Fruit fly (Drosophila melanogaster) whole organism, prepupa: ENCODE results near the gene Atat.

Source experiments
- Blimp-1 ChIP-seq: fragments of 200-800 bp; sonication (Bioruptor generic); optimal IDR thresholded peaks from 3 replicates; lab custom pipeline; 2017; ENCODE audit warnings: missing biosample characterization, missing genetic modification characterization, mild to moderate bottlenecking, moderate library complexity, missing genetic modification reagents
- CG10669 ChIP-seq: fragments of 200-800 bp; sonication (Bioruptor generic); optimal IDR thresholded peaks from 3 replicates; lab custom pipeline; 2018; ENCODE audit warnings: missing biosample characterization, mild to moderate bottlenecking, missing genetic modification characterization, moderate library complexity
- CG11294 ChIP-seq: fragments of 200-800 bp; sonication (Bioruptor generic); IDR thresholded peaks from 2 replicates; pipeline ENCODE4 v1.3.6; 2022; ENCODE audit warnings: missing biosample characterization, missing genetic modification characterization
- CG11762 ChIP-seq: fragments of 200-800 bp; sonication (Bioruptor generic); optimal IDR thresholded peaks from 3 replicates; lab custom pipeline; 2016; ENCODE audit warnings: missing biosample characterization, missing genetic modification characterization; ENCODE audit not compliant: insufficient read depth
- CG11902 ChIP-seq: fragments of 200-800 bp; sonication (Bioruptor generic); optimal IDR thresholded peaks from 3 replicates; lab custom pipeline; 2016; ENCODE audit warnings: missing biosample characterization, missing genetic modification characterization
- CG15336 ChIP-seq: fragments of 200-800 bp; sonication (Bioruptor generic); IDR thresholded peaks from 2 replicates; pipeline ENCODE4 v1.3.6; 2022; ENCODE audit warnings: missing biosample characterization, missing genetic modification characterization
- CG1621 ChIP-seq: fragments of 200-800 bp; sonication (Bioruptor generic); optimal IDR thresholded peaks from 3 replicates; lab custom pipeline; 2018; ENCODE audit warnings: missing biosample characterization, mild to moderate bottlenecking, missing genetic modification characterization
- CG32006 ChIP-seq: fragments of 200-800 bp; sonication (Bioruptor generic); optimal IDR thresholded peaks from 3 replicates; lab custom pipeline; 2017; ENCODE audit warnings: missing biosample characterization, mild to moderate bottlenecking, missing genetic modification characterization
- CG34406 ChIP-seq: fragments of 200-800 bp; sonication (Bioruptor generic); optimal IDR thresholded peaks from 3 replicates; lab custom pipeline; 2016; ENCODE audit warnings: missing biosample characterization, missing genetic modification characterization
- CG4318 ChIP-seq: fragments of 200-800 bp; sonication (Bioruptor generic); optimal IDR thresholded peaks from 3 replicates; lab custom pipeline; 2017; ENCODE audit warnings: missing biosample characterization, mild to moderate bottlenecking, missing genetic modification characterization
- CG6276 ChIP-seq: fragments of 200-800 bp; sonication (Bioruptor generic); optimal IDR thresholded peaks from 2 replicates; lab custom pipeline; 2017; ENCODE audit warnings: missing biosample characterization, mild to moderate bottlenecking, missing genetic modification characterization
- CG6854 ChIP-seq: fragments of 200-800 bp; sonication (Bioruptor generic); optimal IDR thresholded peaks from 2 replicates; lab custom pipeline; 2017; ENCODE audit warnings: missing biosample characterization, mild to moderate bottlenecking, missing genetic modification characterization
- CG8119 ChIP-seq: fragments of 200-800 bp; sonication (Bioruptor generic); IDR thresholded peaks from 3 replicates; pipeline ENCODE4 v1.3.6; 2022; ENCODE audit warnings: missing biosample characterization, missing genetic modification characterization
- CG8319 ChIP-seq: fragments of 200-800 bp; sonication (Bioruptor generic); optimal IDR thresholded peaks from 3 replicates; lab custom pipeline; 2016; ENCODE audit warnings: missing biosample characterization, missing genetic modification characterization
- CG8632 ChIP-seq: fragments of 200-800 bp; sonication (Bioruptor generic); optimal IDR thresholded peaks from 3 replicates; lab custom pipeline; 2016; ENCODE audit warnings: missing biosample characterization, missing genetic modification characterization
- CG9139 ChIP-seq: fragments of 200-800 bp; sonication (Bioruptor generic); optimal IDR thresholded peaks from 3 replicates; lab custom pipeline; 2017; ENCODE audit warnings: missing biosample characterization, mild to moderate bottlenecking, missing genetic modification characterization
- Eip75B ChIP-seq: fragments of 200-800 bp; sonication (Bioruptor generic); optimal IDR thresholded peaks from 3 replicates; lab custom pipeline; 2016; ENCODE audit warnings: missing biosample characterization, missing genetic modification characterization
- Eip78C ChIP-seq: fragments of 200-800 bp; sonication (Bioruptor generic); peaks from one replicate; lab custom pipeline; 2016; ENCODE audit warnings: missing biosample characterization, missing genetic modification characterization
- Ets21C ChIP-seq: fragments of 200-800 bp; sonication (Bioruptor generic); optimal IDR thresholded peaks from 3 replicates; lab custom pipeline; 2016; ENCODE audit warnings: missing biosample characterization, missing genetic modification characterization
- Gug ChIP-seq: fragments of 200-800 bp; sonication (Bioruptor generic); IDR thresholded peaks from 2 replicates; pipeline ENCODE4 v1.3.6; 2022; ENCODE audit warnings: missing biosample characterization, missing genetic modification characterization
- Hr38 ChIP-seq: sonication (Bioruptor generic); optimal IDR thresholded peaks from 2 replicates; lab custom pipeline; 2016; ENCODE audit warnings: missing biosample characterization, missing genetic modification characterization
- Met ChIP-seq: fragments of 200-800 bp; sonication (Bioruptor generic); optimal IDR thresholded peaks from 3 replicates; lab custom pipeline; 2016; ENCODE audit warnings: missing biosample characterization, missing genetic modification characterization
- Smox ChIP-seq: fragments of 200-800 bp; sonication (Bioruptor generic); optimal IDR thresholded peaks from 3 replicates; lab custom pipeline; 2016; ENCODE audit warnings: missing biosample characterization, missing genetic modification characterization
- Sox14 ChIP-seq: fragments of 200-800 bp; sonication (Bioruptor generic); optimal IDR thresholded peaks from 3 replicates; lab custom pipeline; 2016; ENCODE audit warnings: missing biosample characterization, missing genetic modification characterization
- acj6 ChIP-seq: fragments of 200-800 bp; sonication (Bioruptor generic); optimal IDR thresholded peaks from 3 replicates; lab custom pipeline; 2016; ENCODE audit warnings: missing biosample characterization, missing genetic modification characterization
- cyc ChIP-seq: fragments of 200-800 bp; sonication (Bioruptor generic); optimal IDR thresholded peaks from 3 replicates; lab custom pipeline; 2016; ENCODE audit warnings: missing biosample characterization, missing genetic modification characterization
- dac ChIP-seq: fragments of 200-800 bp; sonication (Bioruptor generic); optimal IDR thresholded peaks from 2 replicates; lab custom pipeline; 2017; ENCODE audit warnings: missing biosample characterization, mild to moderate bottlenecking, missing genetic modification characterization
- dsx ChIP-seq: fragments of 200-800 bp; optimal IDR thresholded peaks from 3 replicates; lab custom pipeline; 2019; ENCODE audit warnings: missing biosample characterization, mild to moderate bottlenecking, missing genetic modification characterization, moderate library complexity; ENCODE audit not compliant: poor library complexity, severe bottlenecking
- eg ChIP-seq: fragments of 200-800 bp; sonication (Bioruptor generic); IDR thresholded peaks from 3 replicates; pipeline ENCODE4 v1.3.6; 2022; ENCODE audit warnings: missing biosample characterization, missing genetic modification characterization
- esn ChIP-seq: fragments of 200-800 bp; sonication (Bioruptor generic); optimal IDR thresholded peaks from 2 replicates; lab custom pipeline; 2016; ENCODE audit warnings: missing biosample characterization, mild to moderate bottlenecking, missing genetic modification characterization, moderate library complexity
- fd59A ChIP-seq: fragments of 200-800 bp; sonication (Bioruptor generic); optimal IDR thresholded peaks from 2 replicates; lab custom pipeline; 2017; ENCODE audit warnings: missing biosample characterization, mild to moderate bottlenecking, missing genetic modification characterization, missing genetic modification reagents
- fd85E ChIP-seq: fragments of 200-800 bp; sonication (Bioruptor generic); optimal IDR thresholded peaks from 3 replicates; lab custom pipeline; 2016; ENCODE audit warnings: missing biosample characterization, missing genetic modification characterization
- fkh ChIP-seq: fragments of 200-800 bp; sonication (Bioruptor generic); optimal IDR thresholded peaks from 3 replicates; lab custom pipeline; 2017; ENCODE audit warnings: missing biosample characterization, mild to moderate bottlenecking, missing genetic modification characterization, moderate library complexity
- lz ChIP-seq: fragments of 200-800 bp; sonication (Bioruptor generic); optimal IDR thresholded peaks from 3 replicates; lab custom pipeline; 2016; ENCODE audit warnings: missing biosample characterization, missing genetic modification characterization
- salr ChIP-seq, 2 experiments: fragments of 200-800 bp; sonication (Bioruptor generic); optimal IDR thresholded peaks; 3 replicates each; lab custom pipeline; 2016 to 2018; ENCODE audit warnings: missing biosample characterization in 2 of 2, missing genetic modification characterization in 2 of 2, mild to moderate bottlenecking in 1 of 2
- spab ChIP-seq: fragments of 200-800 bp; sonication (Bioruptor generic); optimal IDR thresholded peaks from 2 replicates; lab custom pipeline; 2017; ENCODE audit warnings: missing biosample characterization, mild to moderate bottlenecking, missing genetic modification characterization, missing genetic modification reagents
- ss ChIP-seq, 2 experiments: fragments of 200-800 bp; sonication (Bioruptor generic); optimal IDR thresholded peaks; 2 replicates in 1 of 2; 3 replicates in 1 of 2; lab custom pipeline; 2017 to 2018; ENCODE audit warnings: mild to moderate bottlenecking in 2 of 2, missing biosample characterization in 2 of 2, missing genetic modification characterization in 2 of 2, moderate library complexity in 1 of 2
- topi ChIP-seq: fragments of 200-800 bp; sonication (Bioruptor generic); optimal IDR thresholded peaks from 3 replicates; lab custom pipeline; 2016; ENCODE audit warnings: missing biosample characterization, missing genetic modification characterization

The Atat gene

DNA sequence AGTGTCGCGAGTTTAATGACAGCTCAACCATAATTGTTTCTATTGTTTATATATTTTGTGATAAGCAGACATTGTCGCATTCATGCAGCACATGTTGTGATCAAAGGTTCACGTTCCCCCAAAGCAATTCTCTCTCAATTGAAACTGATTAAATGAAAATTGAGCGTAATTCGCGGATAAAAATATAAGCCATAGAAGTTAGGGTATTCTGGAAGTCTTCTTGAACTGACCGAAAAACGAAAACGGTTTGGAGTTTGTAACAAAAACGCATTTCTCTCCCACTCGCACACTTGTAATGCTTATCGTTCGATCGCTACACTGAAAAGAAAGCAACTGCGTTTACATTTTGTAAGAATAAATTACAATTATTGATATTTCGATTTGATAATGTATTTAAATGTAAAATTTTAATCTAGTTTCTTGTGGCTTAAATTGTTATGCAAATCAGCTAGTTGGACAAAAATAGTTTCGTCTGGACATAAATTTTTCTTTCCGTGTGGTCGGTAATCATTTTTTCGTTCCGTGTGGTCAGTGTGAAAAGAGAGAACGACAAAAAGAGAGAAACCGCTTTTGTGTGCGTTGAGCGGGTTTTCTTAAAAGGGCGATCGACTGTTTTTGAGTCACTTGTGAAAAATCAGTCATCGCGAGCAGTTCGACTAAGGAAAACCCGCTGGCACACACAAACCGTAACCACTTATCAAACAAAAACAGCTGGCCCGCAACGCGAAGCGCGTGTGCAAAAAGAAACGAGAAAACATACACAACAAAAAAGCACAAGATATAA, 3.7 kb downstream of the Atat start, which contains the start of gene aay (continued):
- peak; percentile 99 for TF ChIP-seq CG32006 (GFP tag; lab: Kevin White, UChicago)
- peak; percentile 99 for TF ChIP-seq CG15336 (GFP tag; lab: Robert Waterston, UW)
- TF ChIP-seq salr (GFP tag; optimal IDR thresholded peaks at IDR 0.05; lab: Kevin White, UChicago) = peak; percentile 95 to 96
- TF ChIP-seq CG8632 (GFP tag; lab: Kevin White, UChicago) = peak; percentile 99
- TF ChIP-seq Eip75B (GFP tag; lab: Kevin White, UChicago) = peak; percentile 99
- TF ChIP-seq eg (GFP tag; lab: Robert Waterston, UW) = peak; percentile 98
- peak; percentile 100 for TF ChIP-seq esn (GFP tag; lab: Kevin White, UChicago)
- TF ChIP-seq CG8319 (GFP tag; lab: Kevin White, UChicago) = peak; percentile 98
- TF ChIP-seq CG10669 (GFP tag; lab: Kevin White, UChicago) = peak; percentile 98
- TF ChIP-seq Met (GFP tag; lab: Kevin White, UChicago) = peak; percentile 99
- TF ChIP-seq CG6854 (GFP tag; lab: Kevin White, UChicago) = peak; percentile 99
- TF ChIP-seq CG4318 (GFP tag; lab: Kevin White, UChicago) = peak; percentile 94
- peak; percentile 99 for TF ChIP-seq topi
- peak; percentile 97 for TF ChIP-seq dsx (GFP tag; lab: Kevin White, UChicago)
- peak; percentile 97 for TF ChIP-seq CG1621 (tag; lab: Kevin White, UChicago)
- TF ChIP-seq CG34406 (GFP tag; lab: Kevin White, UChicago) = peak; percentile 100
- peak; percentile 99 for TF ChIP-seq Smox
- peak; percentile 97 for TF ChIP-seq Ets21C (GFP tag; lab: Kevin White, UChicago)
- peak; percentile 98 for TF ChIP-seq Gug (GFP tag; lab: Robert Waterston, UW)

dm6 chr3L:9422135-9422534, 4.4 kb downstream of the Atat start:
- TF ChIP-seq Hr38 (GFP tag; lab: Kevin White, UChicago) (no peak), CG11902 (GFP tag; lab: Kevin White, UChicago) (no peak), fkh (GFP tag; lab: Kevin White, UChicago) (no peak), dac (no peak), CG4318 (GFP tag; lab: Kevin White, UChicago) (no peak), Eip78C (GFP tag; lab: Kevin White, UChicago) (peak; percentile 8)
- TF ChIP-seq, all 60 proteins: peak for 1

DNA sequence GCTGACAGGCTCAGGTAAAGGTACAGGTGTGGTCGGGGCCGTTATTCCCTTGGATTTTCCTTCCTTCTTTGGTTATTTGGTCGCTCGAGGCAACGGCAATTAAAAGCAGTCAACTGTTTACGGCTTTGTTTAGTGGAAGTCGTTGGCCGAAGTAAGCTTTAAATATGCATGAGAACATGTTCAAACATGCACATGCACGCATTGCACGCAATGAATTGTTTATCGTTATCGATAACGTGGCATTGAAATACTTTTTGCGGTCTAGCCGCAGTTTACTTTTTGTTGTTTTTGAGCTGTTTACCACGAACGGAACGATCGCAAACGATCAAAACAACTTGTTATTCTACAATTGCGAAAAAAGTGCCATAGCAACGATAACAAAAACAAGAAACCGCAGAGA, 4.9 kb downstream of the Atat start:
- TF ChIP-seq CG8319 (GFP tag; lab: Kevin White, UChicago) (no peak), cyc (GFP tag; lab: Kevin White, UChicago) (no peak), ss (GFP tag; optimal IDR thresholded peaks at IDR 0.05; lab: Kevin White, UChicago) (peak in 1 of 2 experiments; percentile 52), CG11294 (no peak), CG1621 (tag; lab: Kevin White, UChicago) (no peak)
- TF ChIP-seq, all 60 proteins: peak for 1

DNA sequence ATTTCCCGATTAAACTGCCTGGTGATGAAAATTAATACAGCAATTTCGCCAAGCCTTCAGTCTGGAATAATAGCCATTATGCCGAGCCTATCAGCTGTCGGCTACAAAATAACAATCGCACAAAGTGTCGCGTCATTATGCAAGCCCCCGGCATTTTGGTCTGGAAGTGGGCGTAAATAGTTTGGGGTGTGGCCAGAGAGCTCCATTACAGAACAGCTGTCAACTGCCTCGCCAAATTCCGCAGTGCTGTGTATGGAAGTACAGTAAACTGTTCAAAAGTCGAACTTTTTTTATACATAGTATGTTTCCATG, 5.8 kb downstream of the Atat start:
- TF ChIP-seq CG9139 (GFP tag; lab: Kevin White, UChicago) (no peak), esn (GFP tag; lab: Kevin White, UChicago) (no peak), Smox (no peak)

dm6 chr3L:9420054-9420818, 6.3 kb downstream of the Atat start:
- peak; percentile 94 for TF ChIP-seq CG6276
- TF ChIP-seq acj6 (GFP tag; lab: Kevin White, UChicago) = peak; percentile 96
- TF ChIP-seq spab (GFP tag; lab: Kevin White, UChicago) = peak; percentile 93
- peak; percentile 97 for TF ChIP-seq CG8319 (GFP tag; lab: Kevin White, UChicago)
- peak; percentile 98 for TF ChIP-seq eg (GFP tag; lab: Robert Waterston, UW)
- TF ChIP-seq CG10669 (GFP tag; lab: Kevin White, UChicago) = peak; percentile 97
- TF ChIP-seq CG32006 (GFP tag; lab: Kevin White, UChicago) = peak; percentile 95
- TF ChIP-seq CG11762 (GFP tag; lab: Kevin White, UChicago) = peak; percentile 95
- peak; percentile 87 for TF ChIP-seq fd85E (GFP tag; lab: Kevin White, UChicago)
- TF ChIP-seq CG4318 (GFP tag; lab: Kevin White, UChicago) = peak; percentile 88
- peak; percentile 98 for TF ChIP-seq Sox14 (GFP tag; lab: Kevin White, UChicago)
- TF ChIP-seq CG8119 (GFP tag; lab: Robert Waterston, UW) = peak; percentile 98
- peak; percentile 95 for TF ChIP-seq fd59A (GFP tag; lab: Kevin White, UChicago)
- peak; percentile 89 for TF ChIP-seq dac
- TF ChIP-seq esn (GFP tag; lab: Kevin White, UChicago) = peak; percentile 99
- peak; percentile 98 for TF ChIP-seq lz (GFP tag; lab: Kevin White, UChicago)
- no peak for TF ChIP-seq fkh (GFP tag; lab: Kevin White, UChicago)
- peak; percentile 98 for TF ChIP-seq topi
- peak; percentile 91 for TF ChIP-seq Blimp-1 (GFP tag; lab: Kevin White, UChicago)
- TF ChIP-seq Hr38 (GFP tag; lab: Kevin White, UChicago) = no peak
- TF ChIP-seq CG8632 (GFP tag; lab: Kevin White, UChicago) = peak; percentile 97
